Fruit fly (Drosophila melanogaster): Measurements from ENCODE around the gene CG12483.

Gene CG12483

DNA sequence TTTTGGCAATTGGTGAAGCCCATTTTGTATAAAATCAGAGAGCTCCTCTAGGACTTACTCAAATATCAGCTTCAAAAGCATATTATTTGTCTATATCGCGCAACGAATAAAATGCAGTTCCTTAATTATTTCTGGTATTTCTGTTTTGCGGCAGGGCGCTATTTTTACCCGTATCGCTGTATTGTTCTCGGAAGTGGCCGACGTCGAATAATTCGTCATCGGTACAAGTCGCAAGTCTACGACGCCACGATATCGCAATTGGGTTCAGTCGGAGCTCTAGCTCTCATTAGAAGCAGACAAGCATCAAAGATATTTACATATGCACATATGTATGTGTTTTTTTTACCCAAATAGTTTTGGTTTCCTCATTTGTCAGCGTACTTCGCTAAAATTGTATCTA lies 5.9 kb upstream of the CG12483 start:
- TF ChIP-seq tj (GFP tag; optimal IDR thresholded peaks at IDR 0.05) (no peak), kay (GFP tag; ENCODE audit: borderline replicate concordance) (peak; percentile 88)

DNA sequence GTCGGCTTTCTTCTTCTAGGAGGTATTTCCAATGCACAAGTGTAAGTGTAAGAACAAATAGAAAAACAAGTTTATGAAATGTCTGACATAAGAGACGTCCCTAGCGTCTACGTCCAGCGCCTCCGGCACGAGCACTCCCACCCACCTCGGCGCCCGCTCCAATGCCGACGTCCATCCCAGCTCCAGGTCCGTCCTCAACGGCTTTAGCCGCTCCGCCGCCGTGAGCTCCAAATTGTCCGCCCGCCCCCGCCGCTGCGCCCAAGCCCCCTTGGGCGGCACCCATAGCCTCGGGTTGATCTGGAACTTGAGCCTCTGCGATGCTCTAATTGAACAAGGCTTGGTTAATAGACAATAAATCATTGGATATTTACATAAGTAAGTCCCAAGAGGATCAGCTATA lies 352 bp downstream of the CG12483 start:
- TF ChIP-seq kay (GFP tag; ENCODE audit: borderline replicate concordance) = no peak
- TF ChIP-seq toe (GFP tag; optimal IDR thresholded peaks at IDR 0.05) = no peak
- no peak for TF ChIP-seq CG33017 (tag; optimal IDR thresholded peaks at IDR 0.05)
- no peak for TF ChIP-seq CG1620 (GFP tag; optimal IDR thresholded peaks at IDR 0.05)
- no peak for TF ChIP-seq Crg-1 (GFP tag; optimal IDR thresholded peaks at IDR 0.05)
- no peak for TF ChIP-seq bab1 (GFP tag; optimal IDR thresholded peaks at IDR 0.05)
- no peak for TF ChIP-seq Mnt (GFP tag; optimal IDR thresholded peaks at IDR 0.05)
- no peak for TF ChIP-seq CG7045 (GFP tag; optimal IDR thresholded peaks at IDR 0.05)

DNA sequence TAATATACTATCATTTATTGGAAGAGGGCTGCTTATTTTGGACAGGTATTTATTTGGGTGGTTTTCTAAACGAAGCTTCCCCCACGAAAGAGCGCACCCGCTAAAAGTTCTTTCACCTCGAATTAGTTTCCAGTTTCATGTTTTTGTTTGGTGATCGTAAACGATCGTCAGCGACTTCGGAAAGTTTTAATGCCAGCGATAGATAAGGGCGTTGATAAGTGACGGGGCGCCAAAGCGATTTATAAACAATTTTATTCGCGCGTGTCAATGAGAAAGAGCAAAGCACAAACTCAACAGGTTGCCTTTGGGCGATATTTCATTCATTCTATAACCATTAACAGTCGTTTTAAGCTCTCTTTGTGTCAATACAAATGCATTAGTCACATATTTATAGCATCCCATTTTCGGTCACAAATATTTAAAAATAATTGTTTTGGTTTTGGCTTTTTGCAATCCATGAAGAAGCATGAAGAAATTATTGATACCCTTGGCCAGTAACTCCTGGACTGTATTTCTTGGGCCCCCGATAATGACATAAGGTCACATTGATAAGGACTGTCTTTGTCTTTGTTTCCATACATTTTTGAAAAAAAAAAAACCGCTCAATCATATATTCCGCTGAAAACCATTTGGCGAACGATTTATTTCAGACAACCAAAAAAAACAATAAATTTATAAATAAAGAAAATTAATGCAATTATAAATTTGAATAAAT lies 2.6 kb downstream of the CG12483 start:
- peak; percentile 45 for TF ChIP-seq cic (GFP tag; optimal IDR thresholded peaks at IDR 0.05)
- no peak for TF ChIP-seq CG12768 (GFP tag; optimal IDR thresholded peaks at IDR 0.05)
- TF ChIP-seq Crg-1 (GFP tag; optimal IDR thresholded peaks at IDR 0.05) = peak; percentile 10
- TF ChIP-seq Hr96 (GFP tag; optimal IDR thresholded peaks at IDR 0.05) = no peak
- no peak for TF ChIP-seq CG1620 (GFP tag; optimal IDR thresholded peaks at IDR 0.05)
- no peak for TF ChIP-seq tj (GFP tag; optimal IDR thresholded peaks at IDR 0.05)
- no peak for TF ChIP-seq CG5204 (GFP tag; optimal IDR thresholded peaks at IDR 0.05)
- TF ChIP-seq CG14711 (tag; optimal IDR thresholded peaks at IDR 0.05) = no peak
- no peak for TF ChIP-seq pad (GFP tag; optimal IDR thresholded peaks at IDR 0.05)
- no peak for TF ChIP-seq CG7101 (tag; optimal IDR thresholded peaks at IDR 0.05)
- no peak for TF ChIP-seq kay (GFP tag; ENCODE audit: borderline replicate concordance)

DNA sequence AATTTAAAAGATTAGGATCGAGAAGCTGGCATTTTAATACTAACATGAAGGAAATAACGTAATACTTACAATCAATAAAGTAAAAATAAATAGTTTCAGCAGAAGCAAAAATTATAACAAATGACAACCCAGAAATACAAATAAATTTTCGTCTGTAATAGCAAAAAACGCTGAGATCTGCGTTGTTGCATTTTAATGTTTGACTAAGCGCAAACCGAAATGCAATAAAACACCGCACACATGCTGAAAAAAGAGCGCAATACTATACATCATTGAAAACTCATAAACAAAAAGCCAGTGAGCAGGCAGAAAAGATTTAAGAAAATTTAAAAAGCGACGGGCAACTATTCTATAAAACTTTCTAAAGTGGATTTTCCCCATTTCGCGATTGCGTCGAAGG lies 3.3 kb downstream of the CG12483 start:
- peak; percentile 95 for TF ChIP-seq tj (GFP tag; optimal IDR thresholded peaks at IDR 0.05)
- no peak for TF ChIP-seq cnc (optimal IDR thresholded peaks at IDR 0.05)
- TF ChIP-seq kay (GFP tag; ENCODE audit: borderline replicate concordance) = peak; percentile 48
- peak; percentile 8 for TF ChIP-seq CG14711 (tag; optimal IDR thresholded peaks at IDR 0.05)

DNA sequence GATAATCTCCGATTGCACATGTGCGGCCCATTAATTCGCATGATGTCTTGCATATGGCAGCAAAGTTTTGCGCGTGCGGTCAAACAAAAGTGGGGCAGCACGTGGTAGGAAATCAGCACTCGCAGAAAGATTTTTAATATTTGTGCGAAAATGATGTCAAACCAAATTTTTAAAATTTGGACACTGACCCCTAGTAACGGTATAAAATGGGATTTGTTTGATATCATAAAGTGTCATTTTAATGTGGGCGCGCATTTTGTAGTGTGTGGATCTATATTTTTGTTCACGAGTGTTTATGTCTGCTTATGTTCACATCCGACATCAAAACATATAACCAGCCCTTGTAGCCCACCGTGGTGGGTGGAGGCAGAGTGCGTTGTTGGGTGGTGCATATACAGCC lies 4.1 kb downstream of the CG12483 start:
- TF ChIP-seq CG14711 (tag; optimal IDR thresholded peaks at IDR 0.05) (peak; percentile 40), bab1 (GFP tag; optimal IDR thresholded peaks at IDR 0.05) (peak; percentile 77), CG1620 (GFP tag; optimal IDR thresholded peaks at IDR 0.05) (no peak)

DNA sequence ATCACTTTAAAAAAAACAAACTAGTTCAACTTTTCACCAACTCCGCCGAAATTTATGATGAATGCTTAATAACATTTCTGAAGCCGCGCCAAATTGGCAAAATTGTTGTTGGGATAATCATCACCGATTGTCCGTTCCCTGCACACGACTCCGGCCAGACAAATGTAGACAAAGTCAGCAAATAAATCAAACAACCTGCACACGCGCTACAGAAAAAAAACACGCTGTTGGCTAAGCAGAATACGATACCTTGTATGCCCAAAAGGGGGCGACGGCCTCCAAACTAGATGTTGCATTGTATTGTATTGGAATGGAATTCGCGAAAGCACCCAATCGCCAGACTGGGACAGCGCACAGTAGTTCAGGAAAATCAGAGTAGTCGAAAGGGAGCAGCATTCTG lies 4.6 kb downstream of the CG12483 start:
- TF ChIP-seq CG1620 (GFP tag; optimal IDR thresholded peaks at IDR 0.05) (no peak), cnc (optimal IDR thresholded peaks at IDR 0.05) (no peak), ovo (GFP tag; optimal IDR thresholded peaks at IDR 0.05) (no peak), CG33017 (tag; optimal IDR thresholded peaks at IDR 0.05) (no peak), tj (GFP tag; optimal IDR thresholded peaks at IDR 0.05) (peak; percentile 99)

DNA sequence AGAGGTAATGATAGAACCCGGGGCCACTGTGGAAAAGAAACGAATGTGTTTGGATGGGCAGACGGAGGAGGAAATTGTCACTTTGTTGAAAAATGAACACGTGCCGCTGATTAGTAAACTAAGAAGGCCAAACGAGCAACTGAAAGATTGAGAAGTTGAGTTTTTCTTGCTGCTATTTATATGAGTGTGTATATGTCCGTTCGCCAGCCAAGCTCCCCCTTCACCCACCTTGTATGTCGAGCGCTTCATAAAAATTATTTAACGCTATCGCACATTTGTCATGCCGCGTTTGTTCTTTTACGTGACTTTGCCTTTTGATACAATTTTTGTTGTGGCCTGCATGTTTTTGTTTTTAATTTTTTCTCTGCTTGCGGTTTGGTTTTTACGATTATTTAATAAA lies 6.2 kb downstream of the CG12483 start:
- TF ChIP-seq CG7045 (GFP tag; optimal IDR thresholded peaks at IDR 0.05) = no peak
- no peak for TF ChIP-seq CG14711 (tag; optimal IDR thresholded peaks at IDR 0.05)
- TF ChIP-seq CG11617 (GFP tag; optimal IDR thresholded peaks at IDR 0.05) = no peak
- TF ChIP-seq bab1 (GFP tag; optimal IDR thresholded peaks at IDR 0.05) = no peak
- no peak for TF ChIP-seq CG5204 (GFP tag; optimal IDR thresholded peaks at IDR 0.05)
- TF ChIP-seq pad (GFP tag; optimal IDR thresholded peaks at IDR 0.05) = no peak
- no peak for TF ChIP-seq kay (GFP tag; ENCODE audit: borderline replicate concordance)
- peak; percentile 81 for TF ChIP-seq tj (GFP tag; optimal IDR thresholded peaks at IDR 0.05)
- TF ChIP-seq CG33017 (tag; optimal IDR thresholded peaks at IDR 0.05) = no peak
- TF ChIP-seq CG1620 (GFP tag; optimal IDR thresholded peaks at IDR 0.05) = no peak
- no peak for TF ChIP-seq ovo (GFP tag; optimal IDR thresholded peaks at IDR 0.05)
- no peak for TF ChIP-seq Hr96 (GFP tag; optimal IDR thresholded peaks at IDR 0.05)
- TF ChIP-seq cnc (optimal IDR thresholded peaks at IDR 0.05) = no peak
- TF ChIP-seq CG12768 (GFP tag; optimal IDR thresholded peaks at IDR 0.05) = no peak
- no peak for TF ChIP-seq Clk (GFP tag; optimal IDR thresholded peaks at IDR 0.05)
- TF ChIP-seq CG7101 (tag; optimal IDR thresholded peaks at IDR 0.05) = no peak
- peak; percentile 3 for TF ChIP-seq Mnt (GFP tag; optimal IDR thresholded peaks at IDR 0.05)
- no peak for TF ChIP-seq toe (GFP tag; optimal IDR thresholded peaks at IDR 0.05)
- peak; percentile 75 for TF ChIP-seq cic (GFP tag; optimal IDR thresholded peaks at IDR 0.05)
- no peak for TF ChIP-seq Crg-1 (GFP tag; optimal IDR thresholded peaks at IDR 0.05)

DNA sequence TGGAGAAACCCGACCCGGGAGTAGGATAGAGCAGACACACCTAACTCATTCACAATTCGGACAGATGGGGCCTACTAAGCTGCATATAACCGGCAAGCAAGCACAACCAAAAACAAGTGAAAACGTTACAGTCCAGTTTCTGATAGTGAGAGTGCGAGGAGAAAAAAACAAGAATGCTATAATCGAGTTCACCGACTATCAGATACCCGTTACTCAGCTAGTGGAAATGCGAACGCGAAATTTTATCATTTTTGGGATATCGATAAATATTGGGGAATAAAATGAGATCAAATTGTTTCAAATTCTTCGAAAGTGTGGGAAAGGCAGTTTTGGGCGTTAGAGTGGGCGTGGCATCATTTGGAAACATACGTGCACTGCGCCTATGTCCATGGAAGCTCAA lies 7.3 kb downstream of the CG12483 start:
- TF ChIP-seq pad (GFP tag; optimal IDR thresholded peaks at IDR 0.05) (peak; percentile 1), kay (GFP tag; ENCODE audit: borderline replicate concordance) (no peak)

Data from whole organism, adult.